Worm (Caenorhabditis elegans) whole organism, young adult: ENCODE data around the gene nlp-21.

Experiments
- B0336.3 ChIP-seq: fragments of 200-800 bp; sonication (Bioruptor generic); IDR thresholded peaks from 2 replicates; pipeline ENCODE4 v1.3.6; 2022; ENCODE audit warnings: missing genetic modification characterization, missing compliant biosample characterization
- C06A6.2 ChIP-seq: fragments of 200-800 bp; sonication (Bioruptor generic); conservative IDR thresholded peaks from 2 replicates; pipeline ENCODE4 v1.3.6; 2022; ENCODE audit warnings: missing genetic modification characterization, missing compliant biosample characterization
- C17E4.6 ChIP-seq: fragments of 200-800 bp; sonication (Bioruptor generic); IDR thresholded peaks from 2 replicates; pipeline ENCODE4 v1.3.6; 2022; ENCODE audit warnings: missing genetic modification reagents, missing genetic modification characterization, missing compliant biosample characterization
- F33H1.4 ChIP-seq: fragments of 200-800 bp; sonication (Bioruptor generic); IDR thresholded peaks from 2 replicates; pipeline ENCODE4 v1.3.6; 2022; ENCODE audit warnings: missing genetic modification reagents, missing genetic modification characterization, missing compliant biosample characterization
- F57A8.1 ChIP-seq: fragments of 200-800 bp; sonication (Bioruptor generic); optimal IDR thresholded peaks from 2 replicates; lab custom pipeline; 2018; ENCODE audit warnings: mild to moderate bottlenecking, missing genetic modification characterization, moderate library complexity, missing compliant biosample characterization
- K11D2.4 ChIP-seq: fragments of 200-800 bp; sonication (Bioruptor generic); IDR thresholded peaks from 2 replicates; pipeline ENCODE4 v1.3.6; 2022; ENCODE audit warnings: missing genetic modification reagents, missing genetic modification characterization, missing compliant biosample characterization
- Y95B8A.8 ChIP-seq: fragments of 200-800 bp; sonication (Bioruptor generic); IDR thresholded peaks from 2 replicates; pipeline ENCODE4 v1.3.6; 2022; ENCODE audit warnings: missing genetic modification reagents, missing genetic modification characterization, missing compliant biosample characterization
- attf-3 ChIP-seq: fragments of 200-800 bp; sonication (Bioruptor generic); conservative IDR thresholded peaks from 2 replicates; pipeline ENCODE4 v1.3.6; 2022; ENCODE audit warnings: missing genetic modification reagents, missing genetic modification characterization, missing compliant biosample characterization
- bed-1 ChIP-seq: fragments of 200-800 bp; sonication (Bioruptor generic); IDR thresholded peaks from 2 replicates; pipeline ENCODE4 v1.3.6; 2022; ENCODE audit warnings: missing genetic modification reagents, missing genetic modification characterization, missing compliant biosample characterization
- bed-2 ChIP-seq: fragments of 200-800 bp; sonication (Bioruptor generic); IDR thresholded peaks from 2 replicates; pipeline ENCODE4 v1.3.6; 2022; ENCODE audit warnings: missing genetic modification reagents, missing genetic modification characterization, missing compliant biosample characterization
- cebp-1 ChIP-seq, 2 experiments: fragments of 200-800 bp in 1 of 2; sonication (Bioruptor generic) in 1 of 2; sonication (generic microtip) in 1 of 2; IDR thresholded peaks in 1 of 2; optimal IDR thresholded peaks in 1 of 2; 2 replicates each; pipeline versions ENCODE4 v1.3.6 to Lab custom; 2017 to 2022; ENCODE audit warnings: missing compliant biosample characterization in 2 of 2, missing genetic modification characterization in 2 of 2, mild to moderate bottlenecking in 1 of 2, missing genetic modification reagents in 1 of 2, moderate library complexity in 1 of 2
- ceh-91 ChIP-seq: fragments of 200-800 bp; sonication (Bioruptor generic); IDR thresholded peaks from 2 replicates; pipeline ENCODE4 v1.3.6; 2022; ENCODE audit warnings: missing genetic modification reagents, missing genetic modification characterization, missing compliant biosample characterization
- dpl-1 ChIP-seq: fragments of 150-350 bp; optimal IDR thresholded peaks from 2 replicates; lab custom pipeline; 2014; ENCODE audit warnings: missing biosample characterization, missing genetic modification reagents, missing genetic modification characterization
- egl-18 ChIP-seq: fragments of 200-800 bp; sonication (Bioruptor generic); IDR thresholded peaks from 2 replicates; pipeline ENCODE4 v1.3.6; 2022; ENCODE audit warnings: missing genetic modification reagents, missing genetic modification characterization, missing compliant biosample characterization
- ekl-4 ChIP-seq: fragments of 200-800 bp; sonication (Bioruptor generic); IDR thresholded peaks from 2 replicates; pipeline ENCODE4 v1.3.6; 2022; ENCODE audit warnings: missing genetic modification reagents, missing genetic modification characterization, missing compliant biosample characterization
- ets-4 ChIP-seq: fragments of 200-800 bp; sonication (Bioruptor generic); optimal IDR thresholded peaks from 2 replicates; lab custom pipeline; 2018; ENCODE audit warnings: mild to moderate bottlenecking, missing genetic modification characterization, missing compliant biosample characterization
- fkh-3 ChIP-seq: sonication (generic microtip); optimal IDR thresholded peaks from 2 replicates; lab custom pipeline; 2016; ENCODE audit warnings: mild to moderate bottlenecking, missing genetic modification characterization, missing compliant biosample characterization
- hmg-1.2 ChIP-seq: fragments of 200-800 bp; sonication (Bioruptor generic); IDR thresholded peaks from 2 replicates; pipeline ENCODE4 v1.3.6; 2022; ENCODE audit warnings: missing genetic modification reagents, missing genetic modification characterization, missing compliant biosample characterization
- lag-1 ChIP-seq: fragments of 200-800 bp; sonication (Bioruptor generic); IDR thresholded peaks from 2 replicates; pipeline ENCODE4 v1.3.6; 2022; ENCODE audit warnings: missing genetic modification reagents, missing genetic modification characterization, missing compliant biosample characterization
- lin-54 ChIP-seq: fragments of 200-800 bp; sonication (Bioruptor generic); optimal IDR thresholded peaks from 2 replicates; lab custom pipeline; 2018; ENCODE audit warnings: mild to moderate bottlenecking, missing genetic modification characterization, missing compliant biosample characterization
- lsl-1 ChIP-seq: fragments of 200-800 bp; sonication (Bioruptor generic); optimal IDR thresholded peaks from 2 replicates; lab custom pipeline; 2018; ENCODE audit warnings: mild to moderate bottlenecking, missing genetic modification characterization, moderate library complexity, missing compliant biosample characterization
- madf-6 ChIP-seq: fragments of 200-800 bp; sonication (Bioruptor generic); IDR thresholded peaks from 2 replicates; pipeline ENCODE4 v1.3.6; 2022; ENCODE audit warnings: missing genetic modification reagents, missing genetic modification characterization, missing compliant biosample characterization
- nhr-120 ChIP-seq: fragments of 200-800 bp; sonication (Bioruptor generic); IDR thresholded peaks from 2 replicates; pipeline ENCODE4 v1.3.6; 2022; ENCODE audit warnings: missing genetic modification characterization, missing compliant biosample characterization
- nhr-80 ChIP-seq: sonication (generic microtip); optimal IDR thresholded peaks from 2 replicates; lab custom pipeline; 2016; ENCODE audit warnings: missing genetic modification characterization, missing compliant biosample characterization
- pha-4 ChIP-seq: fragments of 150-350 bp; sonication (generic microtip); optimal IDR thresholded peaks from 2 replicates; lab custom pipeline; 2014; ENCODE audit warnings: missing biosample characterization, missing genetic modification reagents, missing genetic modification characterization
- rec-8 ChIP-seq, 2 experiments: sonication (generic microtip); optimal IDR thresholded peaks; 2 replicates each; lab custom pipeline; 2016; ENCODE audit warnings: mild to moderate bottlenecking in 2 of 2, missing genetic modification characterization in 2 of 2, missing genetic modification reagents in 2 of 2, missing genotype in 2 of 2, missing biosample characterization in 1 of 2, missing compliant biosample characterization in 1 of 2, moderate library complexity in 1 of 2
- sdz-38 ChIP-seq: sonication (generic microtip); optimal IDR thresholded peaks from 2 replicates; lab custom pipeline; 2016; ENCODE audit warnings: missing genotype, missing genetic modification characterization, missing compliant biosample characterization
- snpc-1.1 ChIP-seq: sonication (generic microtip); optimal IDR thresholded peaks from 2 replicates; lab custom pipeline; 2017; ENCODE audit warnings: missing genetic modification characterization, mild to moderate bottlenecking, missing compliant biosample characterization, antibody characterized with exemption, moderate library complexity, missing genotype, missing genetic modification reagents; ENCODE audit not compliant: insufficient read depth
- snpc-1.3 ChIP-seq: sonication (generic microtip); optimal IDR thresholded peaks from 2 replicates; lab custom pipeline; 2017; ENCODE audit warnings: missing genetic modification characterization, mild to moderate bottlenecking, missing compliant biosample characterization, antibody characterized with exemption, moderate library complexity, missing genotype, missing genetic modification reagents; ENCODE audit not compliant: insufficient read depth
- snpc-4 ChIP-seq, 5 experiments: fragments of 150-350 bp in 1 of 5; sonication (generic microtip) in 4 of 5; optimal IDR thresholded peaks; 2 replicates each; lab custom pipeline; 2014 to 2018; ENCODE audit warnings: missing genetic modification characterization in 5 of 5, missing biosample characterization in 3 of 5, antibody characterized with exemption in 2 of 5, mild to moderate bottlenecking in 2 of 5, missing compliant biosample characterization in 2 of 5, missing genotype in 2 of 5, moderate library complexity in 2 of 5, missing genetic modification reagents in 1 of 5
- somi-1 ChIP-seq: fragments of 200-800 bp; sonication (Bioruptor generic); optimal IDR thresholded peaks from 2 replicates; lab custom pipeline; 2018; ENCODE audit warnings: mild to moderate bottlenecking, missing genetic modification characterization, missing compliant biosample characterization
- sptf-2 ChIP-seq: fragments of 200-800 bp; sonication (Bioruptor generic); optimal IDR thresholded peaks from 2 replicates; lab custom pipeline; 2018; ENCODE audit warnings: mild to moderate bottlenecking, missing genetic modification characterization, missing compliant biosample characterization
- xnd-1 ChIP-seq: sonication (generic microtip); optimal IDR thresholded peaks from 2 replicates; lab custom pipeline; 2016; ENCODE audit warnings: missing genotype, missing genetic modification reagents, missing genetic modification characterization, missing compliant biosample characterization
- zim-3 ChIP-seq: sonication (generic microtip); optimal IDR thresholded peaks from 2 replicates; lab custom pipeline; 2017; ENCODE audit warnings: mild to moderate bottlenecking, missing genetic modification characterization, moderate library complexity, missing compliant biosample characterization
- ztf-18 ChIP-seq: sonication (generic microtip); optimal IDR thresholded peaks from 2 replicates; lab custom pipeline; 2016; ENCODE audit warnings: missing genotype, mild to moderate bottlenecking, missing genetic modification characterization, missing compliant biosample characterization
- ztf-26 ChIP-seq: sonication (generic microtip); optimal IDR thresholded peaks from 2 replicates; lab custom pipeline; 2017; ENCODE audit warnings: missing genetic modification characterization, missing compliant biosample characterization
- ztf-28 ChIP-seq: fragments of 200-800 bp; sonication (Bioruptor generic); IDR thresholded peaks from 2 replicates; pipeline ENCODE4 v1.3.6; 2022; ENCODE audit warnings: missing genetic modification reagents, missing genetic modification characterization, missing compliant biosample characterization
- ztf-3 ChIP-seq: fragments of 200-800 bp; sonication (Bioruptor generic); optimal IDR thresholded peaks from 2 replicates; lab custom pipeline; 2018; ENCODE audit warnings: mild to moderate bottlenecking, missing genetic modification characterization, missing compliant biosample characterization

Gene nlp-21

ce11 chrIII:11344125-11344524 is 48.9 kb downstream of the nlp-21 start (continued):
- TF ChIP-seq lin-54 (peak; percentile 62), B0336.3 (GFP tag; lab: Robert Waterston, UW) (peak; percentile 34), snpc-1.1 (tag; lab: Kevin White, UChicago) (peak; percentile 59), F57A8.1 (GFP tag; lab: Kevin White, UChicago) (no peak), C17E4.6 (no peak), dpl-1 (GFP tag; lab: Kevin White, UChicago) (peak; percentile 40), madf-6 (GFP tag; lab: Robert Waterston, UW) (peak; percentile 93), ekl-4 (GFP tag; lab: Robert Waterston, UW) (peak; percentile 49; the same call in 1 of the 2 replicates), snpc-1.3 (tag; lab: Kevin White, UChicago) (peak; percentile 56), sdz-38 (tag; lab: Kevin White, UChicago) (no peak)

ce11 chrIII:11343041-11343440 is 50.0 kb downstream of the nlp-21 start, which contains the start of the genes T28D6.6 and pen-2:
Gene T28D6.6 (minus strand): TSS chrIII:11343108.
Gene pen-2 (plus strand): TSS chrIII:11343322.
- TF ChIP-seq rec-8 (tag; optimal IDR thresholded peaks at IDR 0.05; lab: Kevin White, UChicago) (no peak), ztf-26 (tag; lab: Kevin White, UChicago) (no peak), bed-1 (GFP tag; lab: Robert Waterston, UW) (no peak), ekl-4 (GFP tag; lab: Robert Waterston, UW) (0 out of 2 replicates have a peak, but pooled peaks have one; percentile 32), somi-1 (no peak), snpc-1.3 (tag; lab: Kevin White, UChicago) (no peak), lag-1 (GFP tag; lab: Robert Waterston, UW) (no peak), madf-6 (GFP tag; lab: Robert Waterston, UW) (0 out of 2 replicates have a peak, but pooled peaks have one; percentile 17), bed-2 (GFP tag; lab: Robert Waterston, UW) (no peak), fkh-3 (no peak), lsl-1 (GFP tag; lab: Kevin White, UChicago) (peak; percentile 23), pha-4 (tag; lab: Kevin White, UChicago) (no peak), ztf-28 (GFP tag; lab: Robert Waterston, UW) (no peak), sptf-2 (GFP tag; lab: Kevin White, UChicago) (no peak), nhr-120 (GFP tag; lab: Robert Waterston, UW) (no peak), nhr-80 (tag; lab: Kevin White, UChicago) (no peak), F33H1.4 (GFP tag; lab: Robert Waterston, UW) (peak; percentile 36; the same call in 1 of the 2 replicates), zim-3 (tag; lab: Kevin White, UChicago) (no peak)

ce11 chrIII:11341466-11341865 is 51.6 kb downstream of the nlp-21 start:
- TF ChIP-seq C06A6.2 (GFP tag; lab: Robert Waterston, UW) (no peak), snpc-4 (GFP tag; optimal IDR thresholded peaks at IDR 0.05; lab: Kevin White, UChicago) (no peak), snpc-4 (tag; optimal IDR thresholded peaks at IDR 0.05; lab: Kevin White, UChicago) (no peak), egl-18 (GFP tag; lab: Robert Waterston, UW) (no peak), sdz-38 (tag; lab: Kevin White, UChicago) (no peak), K11D2.4 (GFP tag; lab: Robert Waterston, UW) (no peak), ztf-3 (GFP tag; lab: Kevin White, UChicago) (no peak), ceh-91 (GFP tag; lab: Robert Waterston, UW) (no peak), cebp-1 (GFP tag; IDR thresholded peaks at IDR 0.05; lab: Robert Waterston, UW) (no peak), cebp-1 (tag; optimal IDR thresholded peaks at IDR 0.05; lab: Kevin White, UChicago) (no peak), Y95B8A.8 (GFP tag; lab: Robert Waterston, UW) (no peak), somi-1 (no peak), hmg-1.2 (no peak), ets-4 (GFP tag; lab: Kevin White, UChicago) (no peak), xnd-1 (tag; lab: Kevin White, UChicago) (no peak), attf-3 (GFP tag; lab: Robert Waterston, UW) (no peak), ztf-18 (tag; lab: Kevin White, UChicago) (no peak)
